Worm (Caenorhabditis elegans): ENCODE data around the gene F58B4.6.

ce11 chrV:10886405-10886887 is 38.4 kb upstream of the F58B4.6 start, which contains the start of gene F32D8.3:
- TF ChIP-seq ama-1 (optimal IDR thresholded peaks at IDR 0.05): no peak
- no peak for TF ChIP-seq C34F6.9 (tag; optimal IDR thresholded peaks at IDR 0.05)
- no peak for TF ChIP-seq nhr-129 (tag; optimal IDR thresholded peaks at IDR 0.05)
- no peak for TF ChIP-seq peb-1 (tag; optimal IDR thresholded peaks at IDR 0.05)
- TF ChIP-seq nhr-11 (tag; optimal IDR thresholded peaks at IDR 0.05): no peak
- no peak for TF ChIP-seq ceh-16 (tag; optimal IDR thresholded peaks at IDR 0.05)
- no peak for TF ChIP-seq lin-11 (tag; optimal IDR thresholded peaks at IDR 0.05)
- no peak for TF ChIP-seq dmd-4 (tag; optimal IDR thresholded peaks at IDR 0.05)
- no peak for TF ChIP-seq skn-1 (tag; optimal IDR thresholded peaks at IDR 0.05)
- no peak for TF ChIP-seq lsy-2 (tag; optimal IDR thresholded peaks at IDR 0.05)
- TF ChIP-seq nhr-12 (tag; optimal IDR thresholded peaks at IDR 0.05): no peak
- TF ChIP-seq unc-55 (GFP tag; optimal IDR thresholded peaks at IDR 0.05): no peak
- no peak for TF ChIP-seq zag-1 (tag; optimal IDR thresholded peaks at IDR 0.05)

Data from whole organism, L2 larva.